Worm (Caenorhabditis elegans) whole organism, L2 larva: Measurements from ENCODE around the gene F56C3.4.
A peak's percentile ranks its signal among the peaks of the same experiment; 100 is the strongest.

Experiments used
- F13H6.1 ChIP-seq: sonication (generic microtip); optimal IDR thresholded peaks from 2 replicates; lab custom pipeline; 2016; ENCODE audit warnings: missing genetic modification characterization, missing compliant biosample characterization
- Y55F3AM.14 ChIP-seq: fragments of 200-800 bp; sonication (Bioruptor generic); optimal IDR thresholded peaks from 2 replicates; lab custom pipeline; 2018; ENCODE audit warnings: mild to moderate bottlenecking, missing genetic modification characterization, missing compliant biosample characterization
- alr-1 ChIP-seq: fragments of 150-350 bp; optimal IDR thresholded peaks from 2 replicates; lab custom pipeline; 2014; ENCODE audit warnings: missing biosample characterization, missing genetic modification characterization
- aly-2 ChIP-seq: fragments of 150-350 bp; optimal IDR thresholded peaks from 2 replicates; lab custom pipeline; 2014; ENCODE audit warnings: missing biosample characterization, missing genetic modification characterization
- ama-1 ChIP-seq: fragments of 150-350 bp; optimal IDR thresholded peaks from 2 replicates; lab custom pipeline; 2018; ENCODE audit warnings: inconsistent platforms
- blmp-1 ChIP-seq: sonication (generic microtip); optimal IDR thresholded peaks from 2 replicates; lab custom pipeline; 2017; ENCODE audit warnings: missing genetic modification characterization, mild to moderate bottlenecking, missing compliant biosample characterization, antibody characterized with exemption, moderate library complexity; ENCODE audit not compliant: insufficient read depth
- ceh-16 ChIP-seq: fragments of 150-350 bp; optimal IDR thresholded peaks from 2 replicates; lab custom pipeline; 2014; ENCODE audit warnings: missing biosample characterization, missing genetic modification characterization
- ceh-82 ChIP-seq: fragments of 150-350 bp; optimal IDR thresholded peaks from 2 replicates; lab custom pipeline; 2014; ENCODE audit warnings: missing biosample characterization, missing genetic modification characterization
- crh-2 ChIP-seq: sonication (generic microtip); optimal IDR thresholded peaks from 2 replicates; lab custom pipeline; 2017; ENCODE audit warnings: missing biosample characterization, missing genetic modification characterization
- dmd-4 ChIP-seq: sonication (generic microtip); optimal IDR thresholded peaks from 2 replicates; lab custom pipeline; 2017; ENCODE audit warnings: missing biosample characterization, missing genetic modification characterization
- egl-27 ChIP-seq: sonication (generic microtip); optimal IDR thresholded peaks from 3 replicates; lab custom pipeline; 2017; ENCODE audit warnings: missing biosample characterization, missing genetic modification reagents, missing genetic modification characterization
- elt-3 ChIP-seq: sonication (generic microtip); optimal IDR thresholded peaks from 2 replicates; lab custom pipeline; 2017; ENCODE audit warnings: missing biosample characterization, missing genetic modification characterization
- fos-1 ChIP-seq: fragments of 150-350 bp; optimal IDR thresholded peaks from 2 replicates; lab custom pipeline; 2014; ENCODE audit warnings: missing biosample characterization, missing genetic modification characterization
- lin-13 ChIP-seq: fragments of 150-350 bp; optimal IDR thresholded peaks from 2 replicates; lab custom pipeline; 2014; ENCODE audit warnings: missing biosample characterization, missing genetic modification reagents, missing genetic modification characterization
- lin-39 ChIP-seq: fragments of 150-350 bp; optimal IDR thresholded peaks from 2 replicates; lab custom pipeline; 2014; ENCODE audit warnings: missing biosample characterization, missing genetic modification reagents, missing genetic modification characterization
- lsy-2 ChIP-seq, 2 experiments: fragments of 150-350 bp in 1 of 2; sonication (generic microtip) in 1 of 2; optimal IDR thresholded peaks; 2 replicates each; lab custom pipeline; 2014 to 2017; ENCODE audit warnings: missing biosample characterization in 2 of 2, missing genetic modification characterization in 2 of 2
- mab-5 ChIP-seq: fragments of 150-350 bp; optimal IDR thresholded peaks from 2 replicates; lab custom pipeline; 2014; ENCODE audit warnings: missing biosample characterization, missing genetic modification characterization
- mbf-1 ChIP-seq: sonication (generic microtip); optimal IDR thresholded peaks from 2 replicates; lab custom pipeline; 2017; ENCODE audit warnings: missing biosample characterization, missing genetic modification characterization
- mdl-1 ChIP-seq, 2 experiments: fragments of 150-350 bp in 1 of 2; sonication (generic microtip) in 1 of 2; optimal IDR thresholded peaks; 2 replicates each; lab custom pipeline; 2017; ENCODE audit warnings: missing biosample characterization in 2 of 2, missing genetic modification characterization in 2 of 2
- nhr-10 ChIP-seq: sonication (generic microtip); optimal IDR thresholded peaks from 2 replicates; lab custom pipeline; 2017; ENCODE audit warnings: missing biosample characterization, missing genetic modification characterization
- nhr-11 ChIP-seq: fragments of 150-350 bp; optimal IDR thresholded peaks from 2 replicates; lab custom pipeline; 2014; ENCODE audit warnings: missing biosample characterization, missing genetic modification characterization
- nhr-12 ChIP-seq: fragments of 150-350 bp; optimal IDR thresholded peaks from 2 replicates; lab custom pipeline; 2014; ENCODE audit warnings: missing biosample characterization, missing genetic modification characterization
- nhr-129 ChIP-seq: fragments of 150-350 bp; optimal IDR thresholded peaks from 2 replicates; lab custom pipeline; 2014; ENCODE audit warnings: missing biosample characterization, missing genetic modification characterization
- nhr-21 ChIP-seq: fragments of 150-350 bp; optimal IDR thresholded peaks from 2 replicates; lab custom pipeline; 2014; ENCODE audit warnings: missing biosample characterization, missing genetic modification characterization
- nhr-23 ChIP-seq: fragments of 150-350 bp; optimal IDR thresholded peaks from 2 replicates; lab custom pipeline; 2014; ENCODE audit warnings: missing biosample characterization, missing genetic modification reagents, missing genetic modification characterization
- nhr-237 ChIP-seq: fragments of 150-350 bp; optimal IDR thresholded peaks from 2 replicates; lab custom pipeline; 2014; ENCODE audit warnings: missing biosample characterization, missing genetic modification characterization
- nhr-25 ChIP-seq: fragments of 150-350 bp; sonication (generic microtip); optimal IDR thresholded peaks from 3 replicates; lab custom pipeline; 2014; ENCODE audit warnings: missing biosample characterization, missing genetic modification characterization
- nhr-6 ChIP-seq: fragments of 150-350 bp; optimal IDR thresholded peaks from 2 replicates; lab custom pipeline; 2014; ENCODE audit warnings: missing biosample characterization, missing genetic modification characterization
- nhr-77 ChIP-seq: fragments of 150-350 bp; optimal IDR thresholded peaks from 2 replicates; lab custom pipeline; 2014; ENCODE audit warnings: missing biosample characterization, missing genetic modification characterization
- peb-1 ChIP-seq: fragments of 150-350 bp; optimal IDR thresholded peaks from 2 replicates; lab custom pipeline; 2014; ENCODE audit warnings: missing biosample characterization, missing genetic modification characterization
- skn-1 ChIP-seq: sonication (generic microtip); optimal IDR thresholded peaks from 2 replicates; lab custom pipeline; 2017; ENCODE audit warnings: missing biosample characterization, missing genetic modification characterization
- sma-3 ChIP-seq: sonication (generic microtip); optimal IDR thresholded peaks from 2 replicates; lab custom pipeline; 2016; ENCODE audit warnings: missing genetic modification reagents, missing genetic modification characterization, missing compliant biosample characterization
- sma-9 ChIP-seq, 2 experiments: fragments of 150-350 bp in 1 of 2; sonication (generic microtip) in 1 of 2; optimal IDR thresholded peaks; 2 replicates each; lab custom pipeline; 2014 to 2016; ENCODE audit warnings: missing genetic modification characterization in 2 of 2, mild to moderate bottlenecking in 1 of 2, missing biosample characterization in 1 of 2, missing compliant biosample characterization in 1 of 2, missing genetic modification reagents in 1 of 2, moderate library complexity in 1 of 2
- snpc-4 ChIP-seq: fragments of 150-350 bp; optimal IDR thresholded peaks from 2 replicates; lab custom pipeline; 2014; ENCODE audit warnings: missing biosample characterization, missing genetic modification characterization
- unc-39 ChIP-seq: fragments of 150-350 bp; optimal IDR thresholded peaks from 2 replicates; lab custom pipeline; 2014; ENCODE audit warnings: missing biosample characterization, missing genetic modification characterization
- unc-55 ChIP-seq: fragments of 150-350 bp; sonication (generic microtip); optimal IDR thresholded peaks from 3 replicates; lab custom pipeline; 2014; ENCODE audit warnings: missing biosample characterization, missing genetic modification reagents, missing genetic modification characterization
- unc-62 ChIP-seq: fragments of 150-350 bp; optimal IDR thresholded peaks from 2 replicates; lab custom pipeline; 2014; ENCODE audit warnings: missing biosample characterization, missing genetic modification reagents, missing genetic modification characterization
- zag-1 ChIP-seq: fragments of 150-350 bp; optimal IDR thresholded peaks from 2 replicates; lab custom pipeline; 2014; ENCODE audit warnings: missing biosample characterization, missing genetic modification characterization
- ztf-11 ChIP-seq: sonication (generic microtip); optimal IDR thresholded peaks from 2 replicates; lab custom pipeline; 2017; ENCODE audit warnings: missing biosample characterization, missing genetic modification characterization
- ztf-4 ChIP-seq: fragments of 150-350 bp; optimal IDR thresholded peaks from 2 replicates; lab custom pipeline; 2014; ENCODE audit warnings: missing biosample characterization, missing genetic modification characterization

F56C3.4 gene

DNA sequence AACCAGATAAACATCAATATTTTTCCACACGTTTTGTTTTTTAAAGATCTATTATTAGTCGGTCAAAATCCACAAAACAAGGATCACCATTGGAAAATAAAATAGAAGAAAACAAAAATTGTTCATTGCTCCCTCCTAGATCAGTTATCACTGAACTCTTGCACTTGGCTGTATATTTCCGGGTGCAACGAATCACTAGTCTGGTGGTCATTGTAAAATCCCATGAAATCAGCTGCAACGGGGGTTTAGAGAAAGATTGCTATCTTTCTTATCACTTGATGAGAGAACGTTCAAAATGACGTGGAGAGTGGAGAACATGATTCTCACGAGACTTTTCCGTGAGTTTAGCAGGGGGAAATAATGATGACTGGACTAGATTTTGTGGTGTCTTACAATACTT lies 35.3 kb upstream of the F56C3.4 start:
- TF ChIP-seq fos-1 (peak; percentile 12), nhr-23 (no peak), nhr-237 (tag; lab: Kevin White, UChicago) (no peak), peb-1 (tag; lab: Kevin White, UChicago) (no peak), nhr-25 (tag; lab: Kevin White, UChicago) (no peak), mdl-1 (tag; optimal IDR thresholded peaks at IDR 0.05; lab: Kevin White, UChicago) (no peak), unc-39 (tag; lab: Kevin White, UChicago) (no peak), blmp-1 (tag; lab: Kevin White, UChicago) (no peak), egl-27 (tag; lab: Kevin White, UChicago) (peak; percentile 49), lin-13 (GFP tag; lab: Kevin White, UChicago) (no peak), nhr-129 (tag; lab: Kevin White, UChicago) (peak; percentile 59), ama-1 (no peak), nhr-12 (tag; lab: Kevin White, UChicago) (no peak), crh-2 (tag; lab: Kevin White, UChicago) (no peak), lsy-2 (tag; optimal IDR thresholded peaks at IDR 0.05; lab: Kevin White, UChicago) (peak in 1 of 2 experiments; percentile 31), aly-2 (tag; lab: Kevin White, UChicago) (no peak), ztf-4 (tag; lab: Kevin White, UChicago) (no peak), nhr-11 (no peak), Y55F3AM.14 (GFP tag; lab: Kevin White, UChicago) (no peak), ceh-16 (tag; lab: Kevin White, UChicago) (no peak), sma-3 (no peak), unc-62 (no peak), dmd-4 (tag; lab: Kevin White, UChicago) (no peak), nhr-10 (tag; lab: Kevin White, UChicago) (no peak), alr-1 (tag; lab: Kevin White, UChicago) (no peak), sma-9 (GFP tag; optimal IDR thresholded peaks at IDR 0.05; lab: Kevin White, UChicago) (peak; percentile 88), sma-9 (tag; optimal IDR thresholded peaks at IDR 0.05; lab: Kevin White, UChicago) (no peak), nhr-21 (tag; lab: Kevin White, UChicago) (peak; percentile 64), mab-5 (tag; lab: Kevin White, UChicago) (no peak), lin-39 (tag; lab: Kevin White, UChicago) (no peak), zag-1 (tag; lab: Kevin White, UChicago) (no peak), F13H6.1 (tag; lab: Kevin White, UChicago) (peak; percentile 66), nhr-77 (tag; lab: Kevin White, UChicago) (no peak), ztf-11 (tag; lab: Kevin White, UChicago) (no peak), nhr-6 (no peak), snpc-4 (no peak), ceh-82 (tag; lab: Kevin White, UChicago) (no peak)

DNA sequence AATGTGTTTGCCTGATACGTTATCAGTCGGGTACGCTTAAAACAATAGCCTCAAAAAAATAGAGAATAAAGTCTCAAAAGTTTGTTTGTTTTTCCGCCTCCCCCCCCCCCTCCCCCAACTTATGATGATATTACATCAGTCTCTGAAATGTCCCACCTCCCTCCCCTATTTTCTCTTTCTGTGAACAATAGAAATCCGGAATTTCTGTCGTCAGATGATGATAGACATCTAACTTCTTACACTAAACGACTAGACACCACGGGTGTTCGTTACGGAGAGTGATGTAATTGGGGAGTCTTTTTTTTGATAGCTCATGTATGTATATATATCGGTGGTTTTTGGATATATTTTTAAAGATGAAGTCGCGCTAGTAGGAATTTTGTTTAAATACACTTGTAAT lies 33.9 kb upstream of the F56C3.4 start:
- no peak for TF ChIP-seq mbf-1 (tag; lab: Kevin White, UChicago)
- TF ChIP-seq nhr-129 (tag; lab: Kevin White, UChicago), result peak; percentile 42

ce11 chrX:1393891-1394290 lies 33.4 kb upstream of the F56C3.4 start, which contains the start of gene F56C3.9:
F56C3.9 (minus strand) TSS chrX:1393991.
- TF ChIP-seq mdl-1 (tag; optimal IDR thresholded peaks at IDR 0.05; lab: Kevin White, UChicago) (no peak), unc-62 (no peak), ceh-16 (tag; lab: Kevin White, UChicago) (no peak), elt-3 (no peak), F13H6.1 (tag; lab: Kevin White, UChicago) (no peak), skn-1 (no peak), nhr-6 (no peak), unc-55 (no peak)
